Worm (Caenorhabditis elegans) whole organism, midembryonic: ENCODE results near the gene F15B9.6.

ENCODE experiments used
- klf-2 ChIP-seq: fragments of 200-800 bp; sonication (Bioruptor generic); conservative IDR thresholded peaks from 2 replicates; pipeline ENCODE4 v1.3.6; 2022; ENCODE audit warnings: missing genetic modification reagents, missing genetic modification characterization, missing compliant biosample characterization
- ztf-23 ChIP-seq: fragments of 200-800 bp; sonication (Bioruptor generic); IDR thresholded peaks from 2 replicates; pipeline ENCODE4 v1.3.6; 2022; ENCODE audit warnings: missing genetic modification reagents, missing genetic modification characterization, missing compliant biosample characterization

- no peak for TF ChIP-seq ztf-23 (GFP tag; lab: Robert Waterston, UW)
- TF ChIP-seq klf-2 (GFP tag; lab: Robert Waterston, UW): no peak
These were observed 33.7 kb downstream of the F15B9.6 start, which contains the start of gene W07G4.5 for ce11 chrV:13047574-13048030.
